Fruit fly (Drosophila melanogaster): ENCODE data around the gene CG14891.

The CG14891 gene

DNA sequence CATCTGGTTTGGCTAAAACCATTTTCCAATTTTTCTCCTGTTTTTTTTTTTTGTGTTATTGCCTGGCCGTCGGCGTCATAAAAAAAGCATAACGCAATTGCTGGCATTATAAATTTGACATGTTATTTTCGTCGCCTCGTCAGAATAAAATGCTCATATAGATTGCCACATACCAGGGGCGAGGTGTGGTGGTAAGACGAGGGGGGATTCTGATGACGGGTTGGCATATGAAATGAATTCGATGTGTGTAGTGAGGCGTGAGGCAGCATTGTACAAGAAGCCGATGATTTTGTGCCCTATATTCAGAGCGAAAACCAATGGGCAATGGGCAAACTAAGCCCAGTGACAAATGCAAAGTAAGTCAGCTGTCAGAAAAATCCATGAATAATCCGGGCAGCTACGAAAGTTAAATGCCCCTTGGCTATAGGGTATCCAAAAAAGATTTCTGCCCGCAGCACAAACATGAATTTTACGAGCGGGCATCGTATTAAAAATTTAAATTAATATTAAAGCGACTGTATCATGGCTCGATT, 12.6 kb upstream of the CG14891 start (continued):
- peak; percentile 43 for TF ChIP-seq MTF-1 (GFP tag; optimal IDR thresholded peaks at IDR 0.05; ENCODE audit: borderline replicate concordance)
- no peak for TF ChIP-seq CG1792 (GFP tag; optimal IDR thresholded peaks at IDR 0.05)
- no peak for TF ChIP-seq CG13424 (tag; optimal IDR thresholded peaks at IDR 0.05)
- TF ChIP-seq da (GFP tag; optimal IDR thresholded peaks at IDR 0.05), result no peak
- no peak for TF ChIP-seq wek (GFP tag; optimal IDR thresholded peaks at IDR 0.05)
- TF ChIP-seq eve (GFP tag; optimal IDR thresholded peaks at IDR 0.05), result no peak
- no peak for TF ChIP-seq CG16863 (GFP tag; optimal IDR thresholded peaks at IDR 0.05)
- TF ChIP-seq tup (GFP tag; optimal IDR thresholded peaks at IDR 0.05), result no peak
- TF ChIP-seq fd102C (GFP tag; optimal IDR thresholded peaks at IDR 0.05), result no peak
- no peak for TF ChIP-seq CG11696 (GFP tag; IDR thresholded peaks at IDR 0.05)
- TF ChIP-seq vnd (GFP tag; IDR thresholded peaks at IDR 0.05; ENCODE audit: partially characterized antibody), result no peak
- peak; percentile 61 for TF ChIP-seq sd (tag; optimal IDR thresholded peaks at IDR 0.05)
- TF ChIP-seq CG12744 (GFP tag; optimal IDR thresholded peaks at IDR 0.05), result no peak
- TF ChIP-seq Oaz (GFP tag; IDR thresholded peaks at IDR 0.05), result no peak
- TF ChIP-seq Ets97D (GFP tag; optimal IDR thresholded peaks at IDR 0.05), result no peak
- TF ChIP-seq CG15479 (GFP tag; optimal IDR thresholded peaks at IDR 0.05), result no peak
- no peak for TF ChIP-seq CG12219 (GFP tag; optimal IDR thresholded peaks at IDR 0.05)
- peak; percentile 2 for TF ChIP-seq fd96Cb (tag; optimal IDR thresholded peaks at IDR 0.05)
- TF ChIP-seq CG17328 (GFP tag; IDR thresholded peaks at IDR 0.05), result no peak
- no peak for TF ChIP-seq CG10979 (tag; optimal IDR thresholded peaks at IDR 0.05)
- TF ChIP-seq Meics (GFP tag; optimal IDR thresholded peaks at IDR 0.05), result no peak
- 0 out of 3 replicates have a peak, but pooled peaks have one; percentile 30 for TF ChIP-seq CG2889 (GFP tag; IDR thresholded peaks at IDR 0.05)
- no peak for TF ChIP-seq CG10431 (GFP tag; optimal IDR thresholded peaks at IDR 0.05)
- TF ChIP-seq tgo (GFP tag; IDR thresholded peaks at IDR 0.05), result no peak; the same call in 2 of the 3 replicates
- TF ChIP-seq gce (GFP tag; IDR thresholded peaks at IDR 0.05), result no peak
- TF ChIP-seq CG10959 (GFP tag; IDR thresholded peaks at IDR 0.05), result no peak
- no peak for TF ChIP-seq Sox100B (GFP tag; optimal IDR thresholded peaks at IDR 0.05)
- no peak for TF ChIP-seq Poxn (GFP tag; IDR thresholded peaks at IDR 0.05)
- TF ChIP-seq jing (GFP tag; optimal IDR thresholded peaks at IDR 0.05), result no peak
- TF ChIP-seq lab (GFP tag; optimal IDR thresholded peaks at IDR 0.05), result peak; percentile 66
- no peak for TF ChIP-seq CG2129 (GFP tag; IDR thresholded peaks at IDR 0.05; ENCODE audit: partially characterized antibody)
- no peak for TF ChIP-seq tio (GFP tag; optimal IDR thresholded peaks at IDR 0.05)
- peak; percentile 67 for TF ChIP-seq slbo (GFP tag; IDR thresholded peaks at IDR 0.05)
- TF ChIP-seq her (GFP tag; optimal IDR thresholded peaks at IDR 0.05), result no peak
- TF ChIP-seq CG7372 (GFP tag; IDR thresholded peaks at IDR 0.05), result 0 out of 2 replicates have a peak, but pooled peaks have one; percentile 7
- 0 out of 4 replicates have a peak, but pooled peaks have one; percentile 43 for TF ChIP-seq chinmo (GFP tag; IDR thresholded peaks at IDR 0.05; ENCODE audit: partially characterized antibody)
- TF ChIP-seq bbx (GFP tag; IDR thresholded peaks at IDR 0.05; ENCODE audit: partially characterized antibody), result no peak
- no peak for TF ChIP-seq CG15011 (GFP tag; optimal IDR thresholded peaks at IDR 0.05)
- TF ChIP-seq CG7271 (tag; optimal IDR thresholded peaks at IDR 0.05), result no peak
- no peak for TF ChIP-seq Hr3 (GFP tag; optimal IDR thresholded peaks at IDR 0.05)
- TF ChIP-seq Dek (tag; optimal IDR thresholded peaks at IDR 0.05), result no peak
- TF ChIP-seq Mrtf (GFP tag; IDR thresholded peaks at IDR 0.05), result no peak
- no peak for TF ChIP-seq Usf (GFP tag; optimal IDR thresholded peaks at IDR 0.05)

Data from whole organism, embryonic.